Fruit fly (Drosophila melanogaster): ENCODE results near the gene chp.

chp gene

DNA sequence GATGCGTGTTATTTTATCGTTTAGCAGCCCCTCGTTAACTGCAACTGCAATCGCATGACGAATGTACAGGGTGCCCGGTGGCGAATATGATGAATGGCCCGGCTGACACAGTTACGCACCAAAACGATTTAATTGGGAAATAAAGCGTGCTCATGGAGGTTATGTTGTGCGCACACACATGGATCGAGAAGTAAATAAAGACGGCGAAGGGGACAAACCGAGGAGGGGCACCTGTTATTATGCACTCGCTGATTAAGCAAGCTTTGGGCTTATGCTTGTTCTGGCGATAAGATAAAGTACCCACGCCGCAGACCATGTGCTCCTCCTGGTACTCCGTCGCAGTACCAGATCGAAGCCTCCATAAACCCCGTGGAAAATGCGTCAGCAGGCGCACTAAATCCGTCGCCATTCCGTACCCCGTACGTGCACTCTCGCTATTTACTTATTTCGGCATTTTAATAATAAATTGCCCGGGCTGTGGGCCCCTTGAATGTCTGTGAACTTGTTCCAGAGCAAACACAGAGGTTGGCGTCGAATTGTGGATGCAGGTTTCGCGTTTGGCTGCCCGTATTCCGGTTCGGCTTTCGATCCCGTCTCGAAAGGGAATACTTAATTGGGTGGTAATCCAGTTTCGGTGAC is 14.6 kb upstream of the chp start (continued):
- TF ChIP-seq lbe (GFP tag; optimal IDR thresholded peaks at IDR 0.05) (peak; percentile 43), Awh (GFP tag; IDR thresholded peaks at IDR 0.05) (no peak), sr (GFP tag; IDR thresholded peaks at IDR 0.05) (0 out of 3 replicates have a peak, but pooled peaks have one; percentile 14), Pdp1 (GFP tag; optimal IDR thresholded peaks at IDR 0.05) (peak in 1 of 2 experiments; percentile 93), CG32532 (GFP tag; IDR thresholded peaks at IDR 0.05) (no peak), CG34422 (GFP tag; IDR thresholded peaks at IDR 0.05) (peak; percentile 39; the same call in 1 of the 3 replicates), CG9876 (GFP tag; optimal IDR thresholded peaks at IDR 0.05) (no peak), CG2129 (GFP tag; IDR thresholded peaks at IDR 0.05; ENCODE audit: partially characterized antibody) (no peak), phol (tag; optimal IDR thresholded peaks at IDR 0.05) (no peak), CG10543 (GFP tag; optimal IDR thresholded peaks at IDR 0.05) (peak; percentile 14), CG6254 (GFP tag; optimal IDR thresholded peaks at IDR 0.05) (peak; percentile 72), CG31441 (GFP tag; IDR thresholded peaks at IDR 0.05) (no peak), CG1024 (GFP tag; IDR thresholded peaks at IDR 0.05) (no peak), CG2199 (GFP tag; IDR thresholded peaks at IDR 0.05) (0 out of 3 replicates have a peak, but pooled peaks have one; percentile 32), Hr78 (GFP tag; optimal IDR thresholded peaks at IDR 0.05) (peak in 1 of 2 experiments; percentile 5), cg (GFP tag; optimal IDR thresholded peaks at IDR 0.05) (peak; percentile 11)

DNA sequence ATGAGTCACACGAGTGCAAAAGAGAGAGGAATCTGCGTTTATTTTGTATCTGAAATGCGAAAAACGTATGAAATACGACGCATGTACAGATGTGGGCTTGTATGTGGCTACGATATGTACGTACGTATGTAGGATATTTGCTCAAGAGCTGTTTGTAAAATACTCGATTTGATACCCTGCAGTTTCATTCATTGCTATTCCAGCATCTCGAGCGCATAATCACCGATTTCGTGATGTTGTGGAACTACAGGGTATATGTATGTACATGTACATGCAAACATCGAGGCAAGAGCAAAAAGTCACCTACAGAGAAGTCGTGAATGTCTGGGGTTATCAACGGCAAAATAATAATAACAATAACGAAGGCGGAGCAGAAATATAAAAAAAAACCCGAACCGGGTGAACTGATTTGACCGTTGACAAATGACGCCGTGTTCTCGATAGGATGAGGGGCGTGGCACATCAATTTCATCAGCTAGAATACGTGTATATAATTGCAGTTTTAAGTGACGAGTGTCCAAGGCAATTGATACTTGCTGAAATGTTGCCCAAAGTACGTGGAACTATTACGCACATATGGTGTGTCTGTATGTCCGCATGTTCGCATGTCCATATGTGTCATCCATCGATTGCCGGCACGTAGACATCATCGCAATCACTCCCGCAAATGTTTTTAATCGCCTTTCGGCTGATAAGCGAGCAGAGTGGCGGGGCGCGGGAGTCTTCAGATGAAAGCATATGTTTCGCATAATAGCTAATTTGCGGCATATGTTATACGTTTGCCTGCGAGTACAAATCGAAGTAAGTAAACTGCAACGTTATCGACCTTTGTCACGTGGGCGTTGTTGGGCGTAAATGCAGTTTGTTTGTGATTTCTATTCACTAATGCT is 13.7 kb upstream of the chp start:
- no peak for TF ChIP-seq E2f2 (GFP tag; IDR thresholded peaks at IDR 0.05)
- no peak for TF ChIP-seq CG6791 (GFP tag; IDR thresholded peaks at IDR 0.05; ENCODE audit: partially characterized antibody)
- peak; percentile 41 for TF ChIP-seq CG34376 (GFP tag; optimal IDR thresholded peaks at IDR 0.05)
- TF ChIP-seq CG12219 (GFP tag; optimal IDR thresholded peaks at IDR 0.05) = no peak
- TF ChIP-seq kah (GFP tag; optimal IDR thresholded peaks at IDR 0.05) = no peak
- TF ChIP-seq CG2712 (tag; optimal IDR thresholded peaks at IDR 0.05) = no peak
- TF ChIP-seq CG8290 (GFP tag; optimal IDR thresholded peaks at IDR 0.05) = no peak
- TF ChIP-seq CG8290 (tag; optimal IDR thresholded peaks at IDR 0.05) = no peak
- TF ChIP-seq Eip74EF (GFP tag; optimal IDR thresholded peaks at IDR 0.05) = no peak
- no peak for TF ChIP-seq Optix (GFP tag; IDR thresholded peaks at IDR 0.05)
- TF ChIP-seq CG6765 (GFP tag; optimal IDR thresholded peaks at IDR 0.05) = no peak
- TF ChIP-seq wor (GFP tag; IDR thresholded peaks at IDR 0.05) = no peak
- TF ChIP-seq CG3407 (GFP tag; optimal IDR thresholded peaks at IDR 0.05) = no peak
- no peak for TF ChIP-seq mam (GFP tag; optimal IDR thresholded peaks at IDR 0.05)
- TF ChIP-seq CG1603 (tag; optimal IDR thresholded peaks at IDR 0.05) = no peak
- no peak for TF ChIP-seq CG4282 (GFP tag; optimal IDR thresholded peaks at IDR 0.05)
- no peak for TF ChIP-seq fru (optimal IDR thresholded peaks at IDR 0.05)
- no peak for TF ChIP-seq Sin3A (optimal IDR thresholded peaks at IDR 0.05)
- peak; percentile 58 for TF ChIP-seq crol (GFP tag; IDR thresholded peaks at IDR 0.05)
- TF ChIP-seq dm (GFP tag; optimal IDR thresholded peaks at IDR 0.05) = no peak
- peak; percentile 62 for TF ChIP-seq Med (GFP tag)
- peak; percentile 80 for TF ChIP-seq exex (tag; optimal IDR thresholded peaks at IDR 0.05)
- TF ChIP-seq phol (tag; optimal IDR thresholded peaks at IDR 0.05) = no peak
- TF ChIP-seq sens (GFP tag) = peak; percentile 42
- TF ChIP-seq mirr (GFP tag; optimal IDR thresholded peaks at IDR 0.05) = peak; percentile 19
- TF ChIP-seq Pdp1 (GFP tag; optimal IDR thresholded peaks at IDR 0.05) = peak in 1 of 2 experiments; percentile 22
- TF ChIP-seq nom (GFP tag; optimal IDR thresholded peaks at IDR 0.05) = no peak
- TF ChIP-seq sens-2 (GFP tag; IDR thresholded peaks at IDR 0.05) = no peak
- peak; percentile 48 for TF ChIP-seq sug (tag; optimal IDR thresholded peaks at IDR 0.05)
- no peak for TF ChIP-seq CG10979 (tag; optimal IDR thresholded peaks at IDR 0.05)
- no peak for TF ChIP-seq CG13894 (tag; optimal IDR thresholded peaks at IDR 0.05)
- TF ChIP-seq CG4328 (GFP tag; optimal IDR thresholded peaks at IDR 0.05) = no peak
- peak; percentile 49 for TF ChIP-seq twi (tag; optimal IDR thresholded peaks at IDR 0.05)

All from whole organism, embryonic.